1 fruit fly cellular context compared by ENCODE assay signal in genomic region chr3L:2387816-2388215, dm6.
TF ChIP-seq lines count a peak whose summit lies in the region.

No protein-coding gene starts in this region.

TF ChIP-seq in whole organism, embryonic, 481 proteins besides CTCF, POLR2A, EP300 and RAD21 (continued from another document and continues in another):
- no peak for TF ChIP-seq CG10274 (GFP tag; optimal IDR thresholded peaks at IDR 0.05; lab: Kevin White, UChicago)
- 0 out of 3 replicates have a peak, but pooled peaks have one; percentile 31 for TF ChIP-seq gce (GFP tag; IDR thresholded peaks at IDR 0.05; lab: Robert Waterston, UW)
- peak; percentile 11 for TF ChIP-seq CG15269 (tag; optimal IDR thresholded peaks at IDR 0.05; lab: Kevin White, UChicago)
- TF ChIP-seq CG17328 (GFP tag; IDR thresholded peaks at IDR 0.05; lab: Robert Waterston, UW), result no peak
- TF ChIP-seq CG18764 (GFP tag; optimal IDR thresholded peaks at IDR 0.05; lab: Kevin White, UChicago), result no peak
- TF ChIP-seq gcm2 (GFP tag; optimal IDR thresholded peaks at IDR 0.05; lab: Kevin White, UChicago), result no peak
- TF ChIP-seq CG9876 (GFP tag; optimal IDR thresholded peaks at IDR 0.05; lab: Kevin White, UChicago), result no peak
- TF ChIP-seq CG4854 (GFP tag; optimal IDR thresholded peaks at IDR 0.05; lab: Kevin White, UChicago), result no peak
- TF ChIP-seq ap (GFP tag; IDR thresholded peaks at IDR 0.05; lab: Robert Waterston, UW), result no peak
- no peak for TF ChIP-seq MESR4 (GFP tag; optimal IDR thresholded peaks at IDR 0.05; lab: Kevin White, UChicago)
- TF ChIP-seq knrl (GFP tag; IDR thresholded peaks at IDR 0.05; lab: Robert Waterston, UW; ENCODE audit: partially characterized antibody), result no peak
- TF ChIP-seq Dll (GFP tag; IDR thresholded peaks at IDR 0.05; lab: Robert Waterston, UW; ENCODE audit: partially characterized antibody), result peak; percentile 44; the same call in 1 of the 4 replicates
- no peak for TF ChIP-seq CG31388 (GFP tag; optimal IDR thresholded peaks at IDR 0.05; lab: Kevin White, UChicago)
- TF ChIP-seq bsh (GFP tag; optimal IDR thresholded peaks at IDR 0.05; lab: Kevin White, UChicago), result no peak
- TF ChIP-seq Meics (GFP tag; optimal IDR thresholded peaks at IDR 0.05; lab: Kevin White, UChicago), result no peak
- peak; percentile 16 for TF ChIP-seq Max (GFP tag; optimal IDR thresholded peaks at IDR 0.05; lab: Kevin White, UChicago)
- no peak for TF ChIP-seq Dip3 (GFP tag; optimal IDR thresholded peaks at IDR 0.05; lab: Kevin White, UChicago)
- no peak for TF ChIP-seq gsb (GFP tag; IDR thresholded peaks at IDR 0.05; lab: Robert Waterston, UW)
- no peak for TF ChIP-seq hbn (GFP tag; IDR thresholded peaks at IDR 0.05; lab: Robert Waterston, UW; ENCODE audit: partially characterized antibody)
- TF ChIP-seq zf30C (GFP tag; optimal IDR thresholded peaks at IDR 0.05; lab: Kevin White, UChicago), result no peak
- no peak for TF ChIP-seq slbo (GFP tag; IDR thresholded peaks at IDR 0.05; lab: Robert Waterston, UW)
- no peak for TF ChIP-seq kah (GFP tag; optimal IDR thresholded peaks at IDR 0.05; lab: Kevin White, UChicago)
- TF ChIP-seq CG6765 (GFP tag; optimal IDR thresholded peaks at IDR 0.05; lab: Kevin White, UChicago), result no peak
- TF ChIP-seq CG18262 (tag; optimal IDR thresholded peaks at IDR 0.05; lab: Kevin White, UChicago), result no peak
- no peak for TF ChIP-seq klu (GFP tag; IDR thresholded peaks at IDR 0.05; lab: Robert Waterston, UW)
- no peak for TF ChIP-seq CG17612 (GFP tag; IDR thresholded peaks at IDR 0.05; lab: Robert Waterston, UW)
- no peak for TF ChIP-seq dati (GFP tag; IDR thresholded peaks at IDR 0.05; lab: Robert Waterston, UW)
- TF ChIP-seq toy (GFP tag; IDR thresholded peaks at IDR 0.05; lab: Robert Waterston, UW), result no peak
- TF ChIP-seq jing (GFP tag; optimal IDR thresholded peaks at IDR 0.05; lab: Kevin White, UChicago), result no peak
- TF ChIP-seq lab (GFP tag; optimal IDR thresholded peaks at IDR 0.05; lab: Kevin White, UChicago), result peak; percentile 25
- TF ChIP-seq CG14965 (GFP tag; optimal IDR thresholded peaks at IDR 0.05; lab: Kevin White, UChicago; ENCODE audit: borderline replicate concordance), result no peak
- TF ChIP-seq Nf-YB (GFP tag; optimal IDR thresholded peaks at IDR 0.05; lab: Kevin White, UChicago), result no peak
- TF ChIP-seq hkb (optimal IDR thresholded peaks at IDR 0.05; lab: Kevin White, UChicago), result no peak
- TF ChIP-seq hkb (GFP tag; IDR thresholded peaks at IDR 0.05; lab: Robert Waterston, UW), result no peak
- TF ChIP-seq Sry-β (GFP tag; optimal IDR thresholded peaks at IDR 0.05; lab: Kevin White, UChicago), result no peak
- TF ChIP-seq vvl (GFP tag; IDR thresholded peaks at IDR 0.05; lab: Robert Waterston, UW), result peak; percentile 54; the same call in 1 of the 2 replicates
- TF ChIP-seq CG8765 (GFP tag; IDR thresholded peaks at IDR 0.05; lab: Robert Waterston, UW), result no peak
- TF ChIP-seq CG18011 (GFP tag; optimal IDR thresholded peaks at IDR 0.05; lab: Kevin White, UChicago), result no peak
- no peak for TF ChIP-seq pros (GFP tag; optimal IDR thresholded peaks at IDR 0.05; lab: Kevin White, UChicago)
- no peak for TF ChIP-seq p53 (GFP tag; optimal IDR thresholded peaks at IDR 0.05; lab: Kevin White, UChicago)
- no peak for TF ChIP-seq Atf3 (GFP tag; optimal IDR thresholded peaks at IDR 0.05; lab: Kevin White, UChicago)
- TF ChIP-seq z (GFP tag; IDR thresholded peaks at IDR 0.05; lab: Robert Waterston, UW), result no peak
- no peak for TF ChIP-seq CG14441 (GFP tag; IDR thresholded peaks at IDR 0.05; lab: Robert Waterston, UW)
- no peak for TF ChIP-seq chn (GFP tag; optimal IDR thresholded peaks at IDR 0.05; lab: Kevin White, UChicago)
- no peak for TF ChIP-seq Hr78 (GFP tag; optimal IDR thresholded peaks at IDR 0.05; lab: Kevin White, UChicago)
- TF ChIP-seq stwl (tag; optimal IDR thresholded peaks at IDR 0.05; lab: Kevin White, UChicago), result peak; percentile 7
- TF ChIP-seq Xbp1 (GFP tag; optimal IDR thresholded peaks at IDR 0.05; lab: Kevin White, UChicago), result no peak
- no peak for TF ChIP-seq sima (GFP tag; optimal IDR thresholded peaks at IDR 0.05; lab: Kevin White, UChicago)
- no peak for TF ChIP-seq CG8089 (GFP tag; optimal IDR thresholded peaks at IDR 0.05; lab: Kevin White, UChicago)
- TF ChIP-seq btn (GFP tag; optimal IDR thresholded peaks at IDR 0.05; lab: Kevin White, UChicago), result no peak
- no peak for TF ChIP-seq CG12391 (tag; optimal IDR thresholded peaks at IDR 0.05; lab: Kevin White, UChicago)
- no peak for TF ChIP-seq Pdp1 (GFP tag; optimal IDR thresholded peaks at IDR 0.05; lab: Kevin White, UChicago)
- no peak for TF ChIP-seq CG13296 (GFP tag; optimal IDR thresholded peaks at IDR 0.05; lab: Kevin White, UChicago)
- TF ChIP-seq Sox102F (GFP tag; optimal IDR thresholded peaks at IDR 0.05; lab: Kevin White, UChicago), result no peak
- no peak for TF ChIP-seq CG5245 (GFP tag; optimal IDR thresholded peaks at IDR 0.05; lab: Kevin White, UChicago)
- TF ChIP-seq CG14667 (GFP tag; IDR thresholded peaks at IDR 0.05; lab: Robert Waterston, UW), result no peak
- no peak for TF ChIP-seq tup (GFP tag; optimal IDR thresholded peaks at IDR 0.05; lab: Kevin White, UChicago)
- no peak for TF ChIP-seq az2 (GFP tag; optimal IDR thresholded peaks at IDR 0.05; lab: Kevin White, UChicago)
- no peak for TF ChIP-seq CG11456 (GFP tag; IDR thresholded peaks at IDR 0.05; lab: Robert Waterston, UW)
- TF ChIP-seq seq (GFP tag; IDR thresholded peaks at IDR 0.05; lab: Robert Waterston, UW), result no peak
- TF ChIP-seq CG7745 (tag; optimal IDR thresholded peaks at IDR 0.05; lab: Kevin White, UChicago), result no peak
- no peak for TF ChIP-seq zfh2 (GFP tag; optimal IDR thresholded peaks at IDR 0.05; lab: Kevin White, UChicago)
- no peak for TF ChIP-seq CG10321 (GFP tag; IDR thresholded peaks at IDR 0.05; lab: Robert Waterston, UW)
- TF ChIP-seq HLH4C (GFP tag; IDR thresholded peaks at IDR 0.05; lab: Robert Waterston, UW; ENCODE audit: partially characterized antibody), result no peak
- no peak for TF ChIP-seq Aef1 (GFP tag; IDR thresholded peaks at IDR 0.05; lab: Robert Waterston, UW)
- no peak for TF ChIP-seq slou (GFP tag; optimal IDR thresholded peaks at IDR 0.05; lab: Kevin White, UChicago)
- peak; percentile 36 for TF ChIP-seq Nf-YC (tag; optimal IDR thresholded peaks at IDR 0.05; lab: Kevin White, UChicago)
- TF ChIP-seq danr (GFP tag; IDR thresholded peaks at IDR 0.05; lab: Robert Waterston, UW), result no peak
- no peak for TF ChIP-seq CG6175 (GFP tag; IDR thresholded peaks at IDR 0.05; lab: Robert Waterston, UW)
- TF ChIP-seq gt (GFP tag; IDR thresholded peaks at IDR 0.05; lab: Robert Waterston, UW), result no peak
- TF ChIP-seq Drgx (GFP tag; IDR thresholded peaks at IDR 0.05; lab: Robert Waterston, UW), result no peak
- TF ChIP-seq B-H1 (GFP tag; IDR thresholded peaks at IDR 0.05; lab: Robert Waterston, UW), result no peak
- no peak for TF ChIP-seq usp (GFP tag; optimal IDR thresholded peaks at IDR 0.05; lab: Kevin White, UChicago)
- no peak for TF ChIP-seq sna (GFP tag; IDR thresholded peaks at IDR 0.05; lab: Robert Waterston, UW; ENCODE audit: partially characterized antibody)
- TF ChIP-seq CG10366 (GFP tag; IDR thresholded peaks at IDR 0.05; lab: Robert Waterston, UW), result no peak
- TF ChIP-seq Adf1 (GFP tag; IDR thresholded peaks at IDR 0.05; lab: Robert Waterston, UW), result no peak
- TF ChIP-seq ewg (GFP tag; optimal IDR thresholded peaks at IDR 0.05; lab: Kevin White, UChicago), result no peak
- TF ChIP-seq dpn (GFP tag; optimal IDR thresholded peaks at IDR 0.05; lab: Kevin White, UChicago), result no peak
- TF ChIP-seq en (GFP tag; optimal IDR thresholded peaks at IDR 0.05; lab: Kevin White, UChicago), result no peak
- TF ChIP-seq CG4360 (GFP tag; IDR thresholded peaks at IDR 0.05; lab: Robert Waterston, UW), result no peak
- TF ChIP-seq D19B (GFP tag; optimal IDR thresholded peaks at IDR 0.05; lab: Kevin White, UChicago), result no peak
- no peak for TF ChIP-seq lola (GFP tag; optimal IDR thresholded peaks at IDR 0.05; lab: Kevin White, UChicago)
- TF ChIP-seq Dfd (GFP tag; optimal IDR thresholded peaks at IDR 0.05; lab: Kevin White, UChicago), result no peak
- no peak for TF ChIP-seq CG10979 (tag; optimal IDR thresholded peaks at IDR 0.05; lab: Kevin White, UChicago)
- TF ChIP-seq CG17359 (tag; optimal IDR thresholded peaks at IDR 0.05; lab: Kevin White, UChicago), result peak; percentile 17
- TF ChIP-seq Fer3 (tag; optimal IDR thresholded peaks at IDR 0.05; lab: Kevin White, UChicago), result no peak
- TF ChIP-seq Elba2 (GFP tag; optimal IDR thresholded peaks at IDR 0.05; lab: Kevin White, UChicago), result no peak
- TF ChIP-seq Opbp (GFP tag; IDR thresholded peaks at IDR 0.05; lab: Robert Waterston, UW; ENCODE audit: partially characterized antibody), result no peak
- TF ChIP-seq CG17361 (GFP tag; IDR thresholded peaks at IDR 0.05; lab: Robert Waterston, UW), result no peak
- TF ChIP-seq wek (GFP tag; optimal IDR thresholded peaks at IDR 0.05; lab: Kevin White, UChicago), result no peak
- TF ChIP-seq CG12744 (GFP tag; optimal IDR thresholded peaks at IDR 0.05; lab: Kevin White, UChicago), result no peak
- TF ChIP-seq CG15514 (GFP tag; optimal IDR thresholded peaks at IDR 0.05; lab: Kevin White, UChicago), result peak; percentile 8
- TF ChIP-seq lbe (GFP tag; optimal IDR thresholded peaks at IDR 0.05; lab: Kevin White, UChicago), result peak; percentile 38
- no peak for TF ChIP-seq CG2889 (GFP tag; IDR thresholded peaks at IDR 0.05; lab: Robert Waterston, UW)
- TF ChIP-seq CG10959 (GFP tag; IDR thresholded peaks at IDR 0.05; lab: Robert Waterston, UW), result no peak
- TF ChIP-seq Asciz (GFP tag; optimal IDR thresholded peaks at IDR 0.05; lab: Kevin White, UChicago), result no peak
- no peak for TF ChIP-seq CG3847 (GFP tag; IDR thresholded peaks at IDR 0.05; lab: Robert Waterston, UW)
- TF ChIP-seq CG17568 (GFP tag; optimal IDR thresholded peaks at IDR 0.05; lab: Kevin White, UChicago), result peak; percentile 54
- TF ChIP-seq CG13287 (GFP tag; IDR thresholded peaks at IDR 0.05; lab: Robert Waterston, UW; ENCODE audit: partially characterized antibody), result peak; percentile 42; the same call in 1 of the 2 replicates
- TF ChIP-seq gem (tag; optimal IDR thresholded peaks at IDR 0.05; lab: Kevin White, UChicago), result peak; percentile 2
- TF ChIP-seq ind (GFP tag; optimal IDR thresholded peaks at IDR 0.05; lab: Kevin White, UChicago), result no peak
- TF ChIP-seq CG16815 (GFP tag; optimal IDR thresholded peaks at IDR 0.05; lab: Kevin White, UChicago), result no peak
- no peak for TF ChIP-seq pb (GFP tag; optimal IDR thresholded peaks at IDR 0.05; lab: Kevin White, UChicago)
- TF ChIP-seq CG33213 (GFP tag; optimal IDR thresholded peaks at IDR 0.05; lab: Kevin White, UChicago), result no peak
- no peak for TF ChIP-seq CG1602 (GFP tag; optimal IDR thresholded peaks at IDR 0.05; lab: Kevin White, UChicago)
- TF ChIP-seq dysf (GFP tag; IDR thresholded peaks at IDR 0.05; lab: Robert Waterston, UW), result no peak
- no peak for TF ChIP-seq CG8388 (GFP tag; optimal IDR thresholded peaks at IDR 0.05; lab: Kevin White, UChicago)
- TF ChIP-seq NC2β (GFP tag; optimal IDR thresholded peaks at IDR 0.05; lab: Kevin White, UChicago), result no peak
- TF ChIP-seq Med (GFP tag; lab: Kevin White, UChicago), result peak; percentile 5
- no peak for TF ChIP-seq CG42726 (GFP tag; IDR thresholded peaks at IDR 0.05; lab: Robert Waterston, UW; ENCODE audit: partially characterized antibody)
- TF ChIP-seq CG2120 (GFP tag; optimal IDR thresholded peaks at IDR 0.05; lab: Kevin White, UChicago), result no peak
- TF ChIP-seq bab2 (GFP tag; optimal IDR thresholded peaks at IDR 0.05; lab: Kevin White, UChicago), result no peak
- TF ChIP-seq Ets65A (GFP tag; lab: Kevin White, UChicago), result no peak
- TF ChIP-seq bbx (GFP tag; IDR thresholded peaks at IDR 0.05; lab: Robert Waterston, UW; ENCODE audit: partially characterized antibody), result no peak
- TF ChIP-seq vnd (GFP tag; IDR thresholded peaks at IDR 0.05; lab: Robert Waterston, UW; ENCODE audit: partially characterized antibody), result no peak
- no peak for TF ChIP-seq grau (tag; optimal IDR thresholded peaks at IDR 0.05; lab: Kevin White, UChicago)
- TF ChIP-seq CG8924 (tag; optimal IDR thresholded peaks at IDR 0.05; lab: Kevin White, UChicago), result peak; percentile 7
- TF ChIP-seq crp (GFP tag; optimal IDR thresholded peaks at IDR 0.05; lab: Kevin White, UChicago), result no peak
- no peak for TF ChIP-seq MBD-R2 (GFP tag; IDR thresholded peaks at IDR 0.05; lab: Robert Waterston, UW)
- no peak for TF ChIP-seq CG9609 (GFP tag; optimal IDR thresholded peaks at IDR 0.05; lab: Kevin White, UChicago)
- no peak for TF ChIP-seq CG8359 (GFP tag; optimal IDR thresholded peaks at IDR 0.05; lab: Kevin White, UChicago; ENCODE audit: borderline replicate concordance)
- no peak for TF ChIP-seq Sox100B (GFP tag; optimal IDR thresholded peaks at IDR 0.05; lab: Kevin White, UChicago)
- no peak for TF ChIP-seq ato (GFP tag; IDR thresholded peaks at IDR 0.05; lab: Robert Waterston, UW; ENCODE audit: partially characterized antibody)
- no peak for TF ChIP-seq CG4730 (GFP tag; IDR thresholded peaks at IDR 0.05; lab: Robert Waterston, UW)
- TF ChIP-seq pnt (GFP tag; optimal IDR thresholded peaks at IDR 0.05; lab: Kevin White, UChicago), result no peak
- peak; percentile 30 for TF ChIP-seq gcm (GFP tag; optimal IDR thresholded peaks at IDR 0.05; lab: Kevin White, UChicago)
- TF ChIP-seq nerfin-1 (tag; optimal IDR thresholded peaks at IDR 0.05; lab: Kevin White, UChicago), result peak; percentile 92
- peak; percentile 15 for TF ChIP-seq PHDP (tag; optimal IDR thresholded peaks at IDR 0.05; lab: Kevin White, UChicago)
- no peak for TF ChIP-seq CG14050 (GFP tag; IDR thresholded peaks at IDR 0.05; lab: Robert Waterston, UW)
- TF ChIP-seq CG5180 (GFP tag; optimal IDR thresholded peaks at IDR 0.05; lab: Kevin White, UChicago), result peak; percentile 99
- TF ChIP-seq exex (tag; optimal IDR thresholded peaks at IDR 0.05; lab: Kevin White, UChicago), result no peak
- no peak for TF ChIP-seq gro (GFP tag; optimal IDR thresholded peaks at IDR 0.05; lab: Kevin White, UChicago)
- TF ChIP-seq lmd (GFP tag; IDR thresholded peaks at IDR 0.05; lab: Robert Waterston, UW), result no peak
- no peak for TF ChIP-seq crc (GFP tag; optimal IDR thresholded peaks at IDR 0.05; lab: Kevin White, UChicago)
- TF ChIP-seq CG34224 (GFP tag; IDR thresholded peaks at IDR 0.05; lab: Robert Waterston, UW; ENCODE audit: partially characterized antibody), result no peak
- TF ChIP-seq Sin3A (optimal IDR thresholded peaks at IDR 0.05; lab: Kevin White, UChicago), result no peak
- TF ChIP-seq Hsf (GFP tag; optimal IDR thresholded peaks at IDR 0.05; lab: Kevin White, UChicago), result no peak
- no peak for TF ChIP-seq CG3838 (GFP tag; optimal IDR thresholded peaks at IDR 0.05; lab: Kevin White, UChicago)
- no peak for TF ChIP-seq Awh (GFP tag; IDR thresholded peaks at IDR 0.05; lab: Robert Waterston, UW)
